Worm (Caenorhabditis elegans): ENCODE measurements around the gene srd-54.

Gene srd-54

DNA sequence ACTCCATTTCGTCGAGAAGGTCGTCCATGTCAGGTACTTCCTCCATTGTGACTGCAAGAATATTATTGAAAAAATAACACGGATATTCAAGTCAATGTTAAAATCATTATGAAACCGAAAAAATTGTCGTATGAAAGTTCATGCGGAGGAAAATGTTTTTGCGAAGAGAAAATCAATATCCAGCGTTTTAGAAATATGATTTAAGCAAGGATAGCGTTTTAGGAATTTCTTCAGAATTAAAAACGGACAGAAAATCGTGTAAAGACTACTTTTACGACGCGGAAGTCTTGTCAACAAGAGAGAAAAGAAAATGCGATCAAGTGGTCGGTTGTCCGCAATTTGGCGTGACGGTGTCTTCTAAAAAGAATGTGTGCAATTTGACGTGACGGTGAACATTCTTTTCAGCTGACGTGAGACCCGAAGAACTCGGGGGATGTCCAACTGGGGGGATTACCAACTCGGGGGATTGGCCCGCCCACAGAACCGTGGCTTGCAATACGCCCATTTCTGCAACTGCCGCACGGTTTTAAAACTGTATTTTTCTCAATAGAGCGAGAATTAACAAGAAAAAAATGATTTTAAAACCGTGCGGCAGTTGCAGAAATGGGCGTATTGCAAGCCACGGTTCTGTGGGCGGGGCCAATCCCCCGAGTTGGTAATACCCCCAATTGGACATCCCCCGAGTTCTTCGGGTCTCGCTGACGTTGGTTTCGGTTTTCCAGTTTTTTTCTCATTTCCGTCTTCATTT, 46.2 kb downstream of the srd-54 start, which contains the start of the genes aka-1 and ubc-6 (continued):
- TF ChIP-seq D1046.2 (GFP tag; IDR thresholded peaks at IDR 0.05) (peak; percentile 94), mes-2 (tag; optimal IDR thresholded peaks at IDR 0.05; ENCODE audit: poor library complexity, severe bottlenecking) (peak; percentile 78), hlh-30 (tag; optimal IDR thresholded peaks at IDR 0.05; ENCODE audit: insufficient read depth) (peak; percentile 92), mxl-2 (GFP tag; conservative IDR thresholded peaks at IDR 0.05) (peak; percentile 70; the same call in 1 of the 2 replicates), lin-1 (GFP tag; IDR thresholded peaks at IDR 0.05) (peak; percentile 87), arid-1 (GFP tag; conservative IDR thresholded peaks at IDR 0.05) (peak; percentile 95), lin-39 (tag; optimal IDR thresholded peaks at IDR 0.05) (no peak), dmd-8 (GFP tag; IDR thresholded peaks at IDR 0.05) (peak; percentile 71; the same call in 1 of the 2 replicates), daf-8 (GFP tag; IDR thresholded peaks at IDR 0.05) (no peak), ama-1 (optimal IDR thresholded peaks at IDR 0.05) (no peak), lin-15B (tag; optimal IDR thresholded peaks at IDR 0.05) (no peak), Y105C5A.15 (GFP tag; IDR thresholded peaks at IDR 0.05) (peak; percentile 68; the same call in 1 of the 2 replicates), zfp-2 (tag; optimal IDR thresholded peaks at IDR 0.05) (peak; percentile 60), nhr-48 (tag; optimal IDR thresholded peaks at IDR 0.05) (peak; percentile 82), nhr-76 (tag; optimal IDR thresholded peaks at IDR 0.05) (peak; percentile 8), hmg-1.1 (GFP tag; IDR thresholded peaks at IDR 0.05) (peak; percentile 91), daf-12 (tag; optimal IDR thresholded peaks at IDR 0.05) (no peak), nhr-77 (tag; optimal IDR thresholded peaks at IDR 0.05) (peak; percentile 61), snpc-4 (tag; optimal IDR thresholded peaks at IDR 0.05) (no peak), dmd-9 (GFP tag; IDR thresholded peaks at IDR 0.05) (peak; percentile 89), ctbp-1 (GFP tag; IDR thresholded peaks at IDR 0.05) (peak; percentile 95), F37D6.2 (tag; optimal IDR thresholded peaks at IDR 0.05) (peak; percentile 78), jun-1 (tag; optimal IDR thresholded peaks at IDR 0.05) (peak; percentile 21), nhr-42 (GFP tag; IDR thresholded peaks at IDR 0.05) (peak; percentile 94), daf-19 (GFP tag; conservative IDR thresholded peaks at IDR 0.05) (peak; percentile 95), ces-1 (GFP tag; optimal IDR thresholded peaks at IDR 0.05) (peak; percentile 24), aly-2 (tag; optimal IDR thresholded peaks at IDR 0.05) (no peak), ztf-11 (tag; optimal IDR thresholded peaks at IDR 0.05) (no peak), nhr-41 (GFP tag; IDR thresholded peaks at IDR 0.05) (peak; percentile 61; the same call in 1 of the 2 replicates), rbr-2 (tag; optimal IDR thresholded peaks at IDR 0.05) (peak; percentile 93), ceh-44 (GFP tag; IDR thresholded peaks at IDR 0.05) (peak; percentile 88), duxl-1 (tag; optimal IDR thresholded peaks at IDR 0.05; ENCODE audit: poor library complexity) (peak; percentile 49), gei-8 (GFP tag; optimal IDR thresholded peaks at IDR 0.05) (peak; percentile 11), egl-43 (GFP tag; IDR thresholded peaks at IDR 0.05) (peak; percentile 95)

- TF ChIP-seq duxl-1 (tag; optimal IDR thresholded peaks at IDR 0.05; ENCODE audit: poor library complexity) (no peak), nhr-48 (tag; optimal IDR thresholded peaks at IDR 0.05) (no peak), Y48G9A.11 (GFP tag; IDR thresholded peaks at IDR 0.05) (no peak), daf-12 (tag; optimal IDR thresholded peaks at IDR 0.05) (no peak), nhr-28 (tag; optimal IDR thresholded peaks at IDR 0.05) (no peak)
These were observed 50.6 kb downstream of the srd-54 start, which contains the start of gene cah-2 for ce11 chrII:7483009-7483408. Gene cah-2 (minus strand): TSS chrII:7483109.
